Worm (Caenorhabditis elegans) whole organism, early embryonic: ENCODE data around the gene clec-80.

ENCODE experiments used
- F13C5.2 ChIP-seq: sonication (generic microtip); optimal IDR thresholded peaks from 2 replicates; lab custom pipeline; 2017; ENCODE audit warnings: mild to moderate bottlenecking, missing genetic modification characterization, inconsistent platforms, missing compliant biosample characterization
- aly-1 ChIP-seq: sonication (generic microtip); optimal IDR thresholded peaks from 2 replicates; lab custom pipeline; 2016; ENCODE audit warnings: missing genetic modification characterization, missing compliant biosample characterization
- ama-1 ChIP-seq: fragments of 150-350 bp; optimal IDR thresholded peaks from 2 replicates; lab custom pipeline; 2014
- ceh-13 ChIP-seq: fragments of 200-800 bp; sonication (Bioruptor generic); optimal IDR thresholded peaks from 2 replicates; lab custom pipeline; 2018; ENCODE audit warnings: mild to moderate bottlenecking, missing genetic modification characterization, missing compliant biosample characterization
- ceh-36 ChIP-seq: sonication (generic microtip); optimal IDR thresholded peaks from 2 replicates; lab custom pipeline; 2016; ENCODE audit warnings: missing genetic modification characterization, inconsistent platforms, missing compliant biosample characterization
- flt-1 ChIP-seq: fragments of 200-800 bp; sonication (Bioruptor generic); IDR thresholded peaks from 2 replicates; pipeline ENCODE4 v1.3.6; 2022; ENCODE audit warnings: missing genetic modification characterization, missing compliant biosample characterization
- hmbx-1 ChIP-seq: sonication (generic microtip); optimal IDR thresholded peaks from 2 replicates; lab custom pipeline; 2016; ENCODE audit warnings: mild to moderate bottlenecking, missing genetic modification characterization, missing compliant biosample characterization
- hnd-1 ChIP-seq: sonication (generic microtip); optimal IDR thresholded peaks from 2 replicates; lab custom pipeline; 2016; ENCODE audit warnings: missing genetic modification characterization, missing compliant biosample characterization
- pes-1 ChIP-seq: fragments of 200-800 bp; sonication (Bioruptor generic); IDR thresholded peaks from 2 replicates; pipeline ENCODE4 v1.3.6; 2022; ENCODE audit warnings: missing genetic modification reagents, missing genetic modification characterization, missing compliant biosample characterization
- scrt-1 ChIP-seq: fragments of 200-800 bp; sonication (Bioruptor generic); IDR thresholded peaks from 2 replicates; pipeline ENCODE4 v1.3.6; 2022; ENCODE audit warnings: missing genetic modification characterization, missing compliant biosample characterization
- tbx-11 ChIP-seq: fragments of 200-800 bp; sonication (Bioruptor generic); IDR thresholded peaks from 2 replicates; pipeline ENCODE4 v1.3.6; 2022; ENCODE audit warnings: missing genetic modification characterization, missing compliant biosample characterization
- tra-4 ChIP-seq: sonication (generic microtip); optimal IDR thresholded peaks from 2 replicates; lab custom pipeline; 2017; ENCODE audit warnings: missing genetic modification characterization, missing compliant biosample characterization

DNA sequence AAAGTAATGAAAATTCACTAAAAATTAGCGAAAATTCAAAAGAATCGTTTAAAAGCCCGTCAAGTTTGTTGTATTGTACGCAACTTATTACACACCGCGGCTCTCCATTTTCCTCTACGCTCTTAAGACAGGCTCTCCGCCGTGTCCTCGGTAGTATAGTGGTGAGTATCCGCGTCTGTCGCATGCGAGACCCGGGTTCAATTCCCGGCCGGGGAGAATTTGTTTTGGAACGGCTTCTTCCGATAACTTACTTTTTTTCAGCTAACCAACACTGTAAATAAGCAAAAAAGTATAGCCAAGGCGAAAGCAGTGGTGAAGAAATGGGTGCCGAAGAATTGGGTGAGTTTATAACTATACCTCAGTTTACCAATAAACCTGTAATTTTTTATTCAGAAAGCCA is 21.4 kb upstream of the clec-80 start:
- TF ChIP-seq ama-1 (lab: Kevin White, UChicago) (no peak), ceh-13 (GFP tag; lab: Kevin White, UChicago) (peak; percentile 37), ceh-36 (tag; lab: Kevin White, UChicago) (peak; percentile 50), hnd-1 (tag; lab: Kevin White, UChicago) (peak; percentile 14), tra-4 (tag; lab: Kevin White, UChicago) (no peak), flt-1 (GFP tag; lab: Robert Waterston, UW) (peak; percentile 70), scrt-1 (GFP tag; lab: Robert Waterston, UW) (peak; percentile 78), aly-1 (peak; percentile 5), tbx-11 (GFP tag; lab: Robert Waterston, UW) (0 out of 2 replicates have a peak, but pooled peaks have one; percentile 53), hmbx-1 (tag; lab: Kevin White, UChicago) (no peak), pes-1 (GFP tag; lab: Robert Waterston, UW) (peak; percentile 72), F13C5.2 (no peak)
